Fruit fly (Drosophila melanogaster) whole organism, prepupa: ENCODE measurements around the gene CG13360.

ENCODE experiments used
- CG16779 ChIP-seq: fragments of 200-800 bp; sonication (Bioruptor generic); optimal IDR thresholded peaks from 3 replicates; lab custom pipeline; 2017; ENCODE audit warnings: missing biosample characterization, mild to moderate bottlenecking, missing genetic modification characterization
- CG32006 ChIP-seq: fragments of 200-800 bp; sonication (Bioruptor generic); optimal IDR thresholded peaks from 3 replicates; lab custom pipeline; 2017; ENCODE audit warnings: missing biosample characterization, mild to moderate bottlenecking, missing genetic modification characterization
- CG6276 ChIP-seq: fragments of 200-800 bp; sonication (Bioruptor generic); optimal IDR thresholded peaks from 2 replicates; lab custom pipeline; 2017; ENCODE audit warnings: missing biosample characterization, mild to moderate bottlenecking, missing genetic modification characterization
- Eip78C ChIP-seq: fragments of 200-800 bp; sonication (Bioruptor generic); peaks from one replicate; lab custom pipeline; 2016; ENCODE audit warnings: missing biosample characterization, missing genetic modification characterization
- Hr39 ChIP-seq: fragments of 200-800 bp; sonication (Bioruptor generic); optimal IDR thresholded peaks from 2 replicates; lab custom pipeline; 2016; ENCODE audit warnings: missing biosample characterization, missing genetic modification characterization

DNA sequence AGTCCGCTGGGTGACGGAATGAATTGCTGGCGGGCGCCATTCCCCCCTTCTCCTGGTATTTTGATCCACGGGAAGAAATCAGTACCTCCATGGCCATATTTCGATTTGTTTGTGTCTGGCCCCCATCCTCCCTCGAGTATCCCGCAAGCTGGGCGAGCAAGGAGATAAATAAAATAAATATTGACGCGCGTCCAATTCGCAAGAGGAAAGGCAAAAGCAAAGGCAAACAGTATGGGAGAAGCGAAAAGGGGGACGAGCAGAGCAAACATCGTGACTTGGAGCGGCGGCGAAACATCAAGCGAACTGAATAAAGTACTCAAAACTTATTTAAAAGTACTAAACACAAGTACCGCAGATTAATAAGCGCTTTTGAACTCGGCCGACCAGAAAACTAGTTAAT lies 22.0 kb downstream of the CG13360 start:
- TF ChIP-seq CG32006 (GFP tag; lab: Kevin White, UChicago) (no peak), CG16779 (tag; lab: Kevin White, UChicago) (no peak), Eip78C (peak; percentile 89), CG6276 (GFP tag; lab: Kevin White, UChicago) (no peak), Hr39 (GFP tag; lab: Kevin White, UChicago) (no peak)
